Worm (Caenorhabditis elegans): ENCODE data around the gene usp-33.

Gene usp-33

ce11 chrX:15593366-15593765 lies 2.2 kb downstream of the usp-33 start:
- no peak for TF ChIP-seq aly-2 (tag; optimal IDR thresholded peaks at IDR 0.05)
- no peak for TF ChIP-seq nhr-10 (tag; optimal IDR thresholded peaks at IDR 0.05)
- TF ChIP-seq C34F6.9 (tag; optimal IDR thresholded peaks at IDR 0.05) = no peak
- no peak for TF ChIP-seq peb-1 (tag; optimal IDR thresholded peaks at IDR 0.05)
- no peak for TF ChIP-seq gmeb-1 (tag; optimal IDR thresholded peaks at IDR 0.05)
- TF ChIP-seq nhr-12 (tag; optimal IDR thresholded peaks at IDR 0.05) = no peak
- TF ChIP-seq alr-1 (tag; optimal IDR thresholded peaks at IDR 0.05) = no peak
- no peak for TF ChIP-seq ztf-1 (GFP tag; conservative IDR thresholded peaks at IDR 0.05)
- TF ChIP-seq egl-27 (tag; optimal IDR thresholded peaks at IDR 0.05) = no peak
- TF ChIP-seq elt-1 (tag; optimal IDR thresholded peaks at IDR 0.05) = no peak
- TF ChIP-seq sma-3 (GFP tag; optimal IDR thresholded peaks at IDR 0.05) = no peak
- TF ChIP-seq zag-1 (tag; optimal IDR thresholded peaks at IDR 0.05) = no peak
- no peak for TF ChIP-seq nhr-237 (tag; optimal IDR thresholded peaks at IDR 0.05)
- TF ChIP-seq sma-9 (GFP tag; optimal IDR thresholded peaks at IDR 0.05) = no peak
- no peak for TF ChIP-seq sma-9 (tag; optimal IDR thresholded peaks at IDR 0.05)
- TF ChIP-seq mdl-1 (tag; optimal IDR thresholded peaks at IDR 0.05) = no peak
- TF ChIP-seq Y55F3AM.14 (GFP tag; optimal IDR thresholded peaks at IDR 0.05) = no peak

- no peak for TF ChIP-seq alr-1 (tag; optimal IDR thresholded peaks at IDR 0.05)
- TF ChIP-seq nhr-237 (tag; optimal IDR thresholded peaks at IDR 0.05) = no peak
- TF ChIP-seq Y55F3AM.14 (GFP tag; optimal IDR thresholded peaks at IDR 0.05) = no peak
- TF ChIP-seq dmd-4 (tag; optimal IDR thresholded peaks at IDR 0.05) = no peak
- TF ChIP-seq sma-3 (GFP tag; optimal IDR thresholded peaks at IDR 0.05) = no peak
- no peak for TF ChIP-seq nhr-129 (tag; optimal IDR thresholded peaks at IDR 0.05)
These were observed 2.9 kb downstream of the usp-33 start for ce11 chrX:15594019-15594418.

DNA sequence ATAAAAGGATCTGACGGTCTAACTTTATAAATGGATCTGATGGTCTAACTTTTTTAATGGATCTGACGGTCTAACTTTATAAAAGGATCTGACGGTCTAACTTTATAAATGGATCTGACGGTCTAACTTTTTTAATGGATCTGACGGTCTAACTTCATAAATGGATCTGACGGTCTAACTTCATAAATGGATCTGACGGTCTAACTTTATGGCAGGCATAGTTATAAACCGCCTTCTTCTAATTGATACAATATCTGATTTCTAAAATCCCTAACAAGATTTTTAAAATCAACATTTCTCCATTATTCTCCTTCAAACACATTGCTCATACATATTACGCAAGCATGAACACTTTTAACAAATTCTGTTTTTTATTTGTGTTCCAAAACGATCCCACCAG lies 5.9 kb downstream of the usp-33 start, which contains the start of gene K09A9.8:
Gene K09A9.8, minus strand, starts transcription at position 101 of the 400 bp plus-strand sequence.
- no peak for TF ChIP-seq snpc-4 (tag; optimal IDR thresholded peaks at IDR 0.05)
- TF ChIP-seq nhr-12 (tag; optimal IDR thresholded peaks at IDR 0.05) = no peak
- no peak for TF ChIP-seq gmeb-1 (tag; optimal IDR thresholded peaks at IDR 0.05)
- no peak for TF ChIP-seq nhr-23 (tag; optimal IDR thresholded peaks at IDR 0.05)
- TF ChIP-seq ceh-16 (tag; optimal IDR thresholded peaks at IDR 0.05) = no peak
- no peak for TF ChIP-seq lsy-2 (tag; optimal IDR thresholded peaks at IDR 0.05)

ce11 chrX:15598661-15599384 lies 7.7 kb downstream of the usp-33 start:
- TF ChIP-seq fos-1 (tag; optimal IDR thresholded peaks at IDR 0.05) (peak; percentile 29), crh-2 (tag; optimal IDR thresholded peaks at IDR 0.05) (peak; percentile 48), elt-1 (tag; optimal IDR thresholded peaks at IDR 0.05) (no peak), sma-9 (GFP tag; optimal IDR thresholded peaks at IDR 0.05) (peak; percentile 70), sma-9 (tag; optimal IDR thresholded peaks at IDR 0.05) (no peak), zag-1 (tag; optimal IDR thresholded peaks at IDR 0.05) (no peak)

- TF ChIP-seq blmp-1 (tag; optimal IDR thresholded peaks at IDR 0.05; ENCODE audit: insufficient read depth) = no peak
- peak; percentile 56 for TF ChIP-seq nhr-129 (tag; optimal IDR thresholded peaks at IDR 0.05)
- no peak for TF ChIP-seq fos-1 (tag; optimal IDR thresholded peaks at IDR 0.05)
- peak; percentile 31 for TF ChIP-seq sma-9 (GFP tag; optimal IDR thresholded peaks at IDR 0.05)
- no peak for TF ChIP-seq sma-9 (tag; optimal IDR thresholded peaks at IDR 0.05)
These were observed 8.8 kb downstream of the usp-33 start for ce11 chrX:15599925-15600324.

- TF ChIP-seq unc-55 (GFP tag; optimal IDR thresholded peaks at IDR 0.05) (peak; percentile 52), lsy-2 (tag; optimal IDR thresholded peaks at IDR 0.05) (peak in 1 of 2 experiments; percentile 44), R02D3.7 (tag; optimal IDR thresholded peaks at IDR 0.05) (no peak), C34F6.9 (tag; optimal IDR thresholded peaks at IDR 0.05) (peak; percentile 44), sma-9 (GFP tag; optimal IDR thresholded peaks at IDR 0.05) (peak; percentile 59), sma-9 (tag; optimal IDR thresholded peaks at IDR 0.05) (no peak), crh-2 (tag; optimal IDR thresholded peaks at IDR 0.05) (peak; percentile 40), lin-11 (tag; optimal IDR thresholded peaks at IDR 0.05) (peak; percentile 67), mab-5 (tag; optimal IDR thresholded peaks at IDR 0.05) (peak; percentile 5), ztf-4 (tag; optimal IDR thresholded peaks at IDR 0.05) (no peak), lin-13 (GFP tag; optimal IDR thresholded peaks at IDR 0.05) (peak; percentile 32), nhr-129 (tag; optimal IDR thresholded peaks at IDR 0.05) (peak; percentile 36), sem-4 (tag; optimal IDR thresholded peaks at IDR 0.05) (peak; percentile 36), mdl-1 (tag; optimal IDR thresholded peaks at IDR 0.05) (peak in 1 of 2 experiments; percentile 46), snpc-4 (tag; optimal IDR thresholded peaks at IDR 0.05) (no peak)
These were observed 9.4 kb downstream of the usp-33 start, which contains the start of gene ent-2 for ce11 chrX:15600512-15601117. Gene ent-2 (plus strand): TSS chrX:15601067.
